Worm (Caenorhabditis elegans) whole organism, L2 larva: Measurements from ENCODE around the gene ckb-1.

Experiments
- R02D3.7 ChIP-seq: fragments of 150-350 bp; optimal IDR thresholded peaks from 2 replicates; lab custom pipeline; 2014; ENCODE audit warnings: missing biosample characterization, missing genetic modification characterization
- ama-1 ChIP-seq: fragments of 150-350 bp; optimal IDR thresholded peaks from 2 replicates; lab custom pipeline; 2018; ENCODE audit warnings: inconsistent platforms
- crh-2 ChIP-seq: sonication (generic microtip); optimal IDR thresholded peaks from 2 replicates; lab custom pipeline; 2017; ENCODE audit warnings: missing biosample characterization, missing genetic modification characterization
- dmd-4 ChIP-seq: sonication (generic microtip); optimal IDR thresholded peaks from 2 replicates; lab custom pipeline; 2017; ENCODE audit warnings: missing biosample characterization, missing genetic modification characterization
- lsy-2 ChIP-seq, 2 experiments: fragments of 150-350 bp in 1 of 2; sonication (generic microtip) in 1 of 2; optimal IDR thresholded peaks; 2 replicates each; lab custom pipeline; 2014 to 2017; ENCODE audit warnings: missing biosample characterization in 2 of 2, missing genetic modification characterization in 2 of 2
- mab-5 ChIP-seq: fragments of 150-350 bp; optimal IDR thresholded peaks from 2 replicates; lab custom pipeline; 2014; ENCODE audit warnings: missing biosample characterization, missing genetic modification characterization
- peb-1 ChIP-seq: fragments of 150-350 bp; optimal IDR thresholded peaks from 2 replicates; lab custom pipeline; 2014; ENCODE audit warnings: missing biosample characterization, missing genetic modification characterization
- unc-39 ChIP-seq: fragments of 150-350 bp; optimal IDR thresholded peaks from 2 replicates; lab custom pipeline; 2014; ENCODE audit warnings: missing biosample characterization, missing genetic modification characterization
- ztf-11 ChIP-seq: sonication (generic microtip); optimal IDR thresholded peaks from 2 replicates; lab custom pipeline; 2017; ENCODE audit warnings: missing biosample characterization, missing genetic modification characterization
- ztf-4 ChIP-seq: fragments of 150-350 bp; optimal IDR thresholded peaks from 2 replicates; lab custom pipeline; 2014; ENCODE audit warnings: missing biosample characterization, missing genetic modification characterization

Gene ckb-1

ce11 chrIII:4415135-4415534 lies 50.1 kb downstream of the ckb-1 start, which contains the start of gene R07E5.11:
Gene R07E5.11 (minus strand): TSS chrIII:4415235.
- TF ChIP-seq mab-5 (tag; lab: Kevin White, UChicago), result no peak
- no peak for TF ChIP-seq crh-2 (tag; lab: Kevin White, UChicago)
- TF ChIP-seq lsy-2 (tag; optimal IDR thresholded peaks at IDR 0.05; lab: Kevin White, UChicago), result no peak
- no peak for TF ChIP-seq ama-1 (lab: Kevin White, UChicago)
- no peak for TF ChIP-seq peb-1 (tag; lab: Kevin White, UChicago)
- no peak for TF ChIP-seq R02D3.7 (tag; lab: Kevin White, UChicago)
- TF ChIP-seq ztf-4 (tag; lab: Kevin White, UChicago), result no peak
- TF ChIP-seq unc-39 (tag; lab: Kevin White, UChicago), result no peak
- no peak for TF ChIP-seq ztf-11 (tag; lab: Kevin White, UChicago)
- no peak for TF ChIP-seq dmd-4
- TF ChIP-seq, all 48 proteins: peak for 0
